Fruit fly (Drosophila melanogaster): ENCODE results near the gene CG17129.

The CG17129 gene

dm6 chr3L:654019-654418, 26.1 kb downstream of the CG17129 start, which contains the start of the genes MED30 and Rev1 (continued):
- TF ChIP-seq CG30403 (GFP tag; optimal IDR thresholded peaks at IDR 0.05) (peak; percentile 97), corto (GFP tag; optimal IDR thresholded peaks at IDR 0.05) (peak; percentile 57), HmgZ (tag; optimal IDR thresholded peaks at IDR 0.05) (peak; percentile 96), CG1603 (tag; optimal IDR thresholded peaks at IDR 0.05) (peak; percentile 92), CG10462 (GFP tag; optimal IDR thresholded peaks at IDR 0.05) (peak; percentile 91), Hsf (GFP tag; optimal IDR thresholded peaks at IDR 0.05) (peak; percentile 97), al (GFP tag; IDR thresholded peaks at IDR 0.05) (peak; percentile 91), NFAT (GFP tag; IDR thresholded peaks at IDR 0.05) (peak; percentile 96), CG43689 (GFP tag; IDR thresholded peaks at IDR 0.05) (no peak; the same call in 1 of the 2 replicates), CG12155 (GFP tag; optimal IDR thresholded peaks at IDR 0.05) (peak; percentile 94), trh (GFP tag; optimal IDR thresholded peaks at IDR 0.05) (peak; percentile 82), CG2202 (tag; optimal IDR thresholded peaks at IDR 0.05) (peak; percentile 82), D19A (tag; optimal IDR thresholded peaks at IDR 0.05) (peak; percentile 79), Opbp (GFP tag; IDR thresholded peaks at IDR 0.05; ENCODE audit: partially characterized antibody) (0 out of 3 replicates have a peak, but pooled peaks have one; percentile 8), repo (GFP tag; optimal IDR thresholded peaks at IDR 0.05) (peak; percentile 95), CG32772 (GFP tag; IDR thresholded peaks at IDR 0.05) (peak; percentile 90), CG2889 (GFP tag; IDR thresholded peaks at IDR 0.05) (peak; percentile 82), sd (tag; optimal IDR thresholded peaks at IDR 0.05) (peak; percentile 91), C15 (GFP tag; IDR thresholded peaks at IDR 0.05) (peak; percentile 80), CG14014 (GFP tag; IDR thresholded peaks at IDR 0.05) (peak; percentile 94), Abd-B (GFP tag; optimal IDR thresholded peaks at IDR 0.05) (peak; percentile 91), HmgD (GFP tag; optimal IDR thresholded peaks at IDR 0.05) (peak; percentile 93), Blimp-1 (GFP tag; optimal IDR thresholded peaks at IDR 0.05) (peak; percentile 87), CG8944 (GFP tag; optimal IDR thresholded peaks at IDR 0.05) (peak; percentile 97), Gug (GFP tag; IDR thresholded peaks at IDR 0.05) (peak; percentile 95), slp2 (GFP tag; optimal IDR thresholded peaks at IDR 0.05) (peak; percentile 95), CG4730 (GFP tag; IDR thresholded peaks at IDR 0.05) (peak; percentile 84), sob (GFP tag; IDR thresholded peaks at IDR 0.05) (peak; percentile 72), hb (GFP tag; IDR thresholded peaks at IDR 0.05; ENCODE audit: partially characterized antibody) (no peak), Atf6 (GFP tag; IDR thresholded peaks at IDR 0.05) (peak; percentile 91), stc (GFP tag; IDR thresholded peaks at IDR 0.05) (peak; percentile 83), B-H2 (GFP tag; optimal IDR thresholded peaks at IDR 0.05) (no peak), CG16813 (GFP tag; IDR thresholded peaks at IDR 0.05; ENCODE audit: partially characterized antibody) (peak; percentile 56; the same call in 2 of the 3 replicates), nom (GFP tag; optimal IDR thresholded peaks at IDR 0.05) (peak; percentile 71), gt (GFP tag; IDR thresholded peaks at IDR 0.05) (no peak; the same call in 1 of the 2 replicates), Dp (GFP tag; optimal IDR thresholded peaks at IDR 0.05) (peak; percentile 80), CG1602 (GFP tag; optimal IDR thresholded peaks at IDR 0.05) (peak; percentile 93), Sry-β (GFP tag; optimal IDR thresholded peaks at IDR 0.05) (peak; percentile 31), CG16815 (GFP tag; optimal IDR thresholded peaks at IDR 0.05) (peak; percentile 85), CG8089 (GFP tag; optimal IDR thresholded peaks at IDR 0.05) (peak; percentile 87), CG4360 (GFP tag; IDR thresholded peaks at IDR 0.05) (peak; percentile 62), Fer2 (tag; optimal IDR thresholded peaks at IDR 0.05) (peak; percentile 94), CG10366 (GFP tag; IDR thresholded peaks at IDR 0.05) (peak; percentile 89), hkb (optimal IDR thresholded peaks at IDR 0.05) (peak; percentile 16), hkb (GFP tag; IDR thresholded peaks at IDR 0.05) (peak; percentile 91), dysf (GFP tag; IDR thresholded peaks at IDR 0.05) (peak; percentile 93), Elba2 (GFP tag; optimal IDR thresholded peaks at IDR 0.05) (peak; percentile 43), bigmax (GFP tag; optimal IDR thresholded peaks at IDR 0.05) (peak; percentile 42), CG2129 (GFP tag; IDR thresholded peaks at IDR 0.05; ENCODE audit: partially characterized antibody) (no peak), Poxn (GFP tag; IDR thresholded peaks at IDR 0.05) (peak; percentile 75), CG32767 (GFP tag; IDR thresholded peaks at IDR 0.05) (peak; percentile 87), CG9876 (GFP tag; optimal IDR thresholded peaks at IDR 0.05) (peak; percentile 94)
